Worm (Caenorhabditis elegans): Measurements from ENCODE around the gene F58A6.9.
"Not testable (repeated sequence)": the region's sequence is repeated elsewhere in the genome, so short reads cannot be mapped to it uniquely, and the experiment has no call there.

ce11 chrII:5115235-5115634 is 43.4 kb downstream of the F58A6.9 start, which contains the start of gene msp-74:
- not testable (repeated sequence) for TF ChIP-seq lin-39 (tag; optimal IDR thresholded peaks at IDR 0.05); hmg-1.1 (GFP tag; IDR thresholded peaks at IDR 0.05); jun-1 (tag; optimal IDR thresholded peaks at IDR 0.05); nhr-76 (tag; optimal IDR thresholded peaks at IDR 0.05); pha-4 (GFP tag; IDR thresholded peaks at IDR 0.05); pha-4 (tag; optimal IDR thresholded peaks at IDR 0.05); F44E2.7 (GFP tag; IDR thresholded peaks at IDR 0.05); ceh-28 (tag; optimal IDR thresholded peaks at IDR 0.05); T26A8.4 (GFP tag; IDR thresholded peaks at IDR 0.05); ama-1 (optimal IDR thresholded peaks at IDR 0.05); ces-1 (GFP tag; optimal IDR thresholded peaks at IDR 0.05)
